Worm (Caenorhabditis elegans) whole organism, L4 larva: ENCODE measurements around the gene C29F5.1.

Experiments used
- D1046.2 ChIP-seq: fragments of 200-800 bp; sonication (Bioruptor generic); IDR thresholded peaks from 2 replicates; pipeline ENCODE4 v1.3.6; 2022; ENCODE audit warnings: missing genetic modification characterization, missing compliant biosample characterization
- F10B5.3 ChIP-seq: sonication (generic microtip); optimal IDR thresholded peaks from 2 replicates; lab custom pipeline; 2016; ENCODE audit warnings: mild to moderate bottlenecking, missing genetic modification characterization, missing compliant biosample characterization
- F37D6.2 ChIP-seq: sonication (generic microtip); optimal IDR thresholded peaks from 2 replicates; lab custom pipeline; 2016; ENCODE audit warnings: mild to moderate bottlenecking, missing genetic modification characterization, missing compliant biosample characterization
- Y105C5A.15 ChIP-seq: fragments of 200-800 bp; sonication (Bioruptor generic); IDR thresholded peaks from 2 replicates; pipeline ENCODE4 v1.3.6; 2022; ENCODE audit warnings: missing genetic modification characterization, missing compliant biosample characterization
- Y5F2A.4 ChIP-seq: fragments of 200-800 bp; sonication (Bioruptor generic); optimal IDR thresholded peaks from 2 replicates; lab custom pipeline; 2018; ENCODE audit warnings: mild to moderate bottlenecking, missing genetic modification characterization, missing compliant biosample characterization
- Y75B8A.6 ChIP-seq: fragments of 200-800 bp; sonication (Bioruptor generic); IDR thresholded peaks from 2 replicates; pipeline ENCODE4 v1.3.6; 2022; ENCODE audit warnings: missing genetic modification reagents, missing genetic modification characterization, missing compliant biosample characterization
- aha-1 ChIP-seq: fragments of 150-350 bp; peaks from one replicate; lab custom pipeline; 2014; ENCODE audit warnings: missing biosample characterization, missing genetic modification characterization
- arid-1 ChIP-seq: fragments of 200-800 bp; sonication (Bioruptor generic); conservative IDR thresholded peaks from 2 replicates; pipeline ENCODE4 v1.3.6; 2022; ENCODE audit warnings: missing genetic modification reagents, missing genetic modification characterization, missing compliant biosample characterization
- ceh-20 ChIP-seq: fragments of 200-800 bp; sonication (Bioruptor generic); IDR thresholded peaks from 2 replicates; pipeline ENCODE4 v1.3.6; 2022; ENCODE audit warnings: missing genetic modification reagents, missing genetic modification characterization, missing compliant biosample characterization
- ces-1 ChIP-seq: fragments of 150-350 bp; sonication (generic microtip); optimal IDR thresholded peaks from 4 replicates; lab custom pipeline; 2014; ENCODE audit warnings: missing biosample characterization, missing genetic modification reagents, missing genetic modification characterization
- daf-12 ChIP-seq: fragments of 150-350 bp; optimal IDR thresholded peaks from 2 replicates; lab custom pipeline; 2014; ENCODE audit warnings: missing biosample characterization, missing genetic modification reagents, missing genetic modification characterization
- daf-19 ChIP-seq: fragments of 200-800 bp; sonication (Bioruptor generic); conservative IDR thresholded peaks from 2 replicates; pipeline ENCODE4 v1.3.6; 2022; ENCODE audit warnings: missing genetic modification characterization, missing compliant biosample characterization
- dmd-6 ChIP-seq: fragments of 200-800 bp; sonication (Bioruptor generic); IDR thresholded peaks from 2 replicates; pipeline ENCODE4 v1.3.6; 2022; ENCODE audit warnings: missing genetic modification reagents, missing genetic modification characterization, missing compliant biosample characterization
- dmd-9 ChIP-seq: fragments of 200-800 bp; sonication (Bioruptor generic); IDR thresholded peaks from 2 replicates; pipeline ENCODE4 v1.3.6; 2022; ENCODE audit warnings: missing genetic modification reagents, missing genetic modification characterization, missing compliant biosample characterization
- egl-27 ChIP-seq: sonication (generic microtip); optimal IDR thresholded peaks from 3 replicates; lab custom pipeline; 2017; ENCODE audit warnings: missing biosample characterization, missing genetic modification reagents, missing genetic modification characterization
- egl-43 ChIP-seq: fragments of 200-800 bp; sonication (Bioruptor generic); IDR thresholded peaks from 2 replicates; pipeline ENCODE4 v1.3.6; 2022; ENCODE audit warnings: missing genetic modification reagents, missing genetic modification characterization, missing compliant biosample characterization
- hlh-11 ChIP-seq: fragments of 200-800 bp; sonication (Bioruptor generic); optimal IDR thresholded peaks from 2 replicates; lab custom pipeline; 2018; ENCODE audit warnings: mild to moderate bottlenecking, missing genetic modification characterization, missing compliant biosample characterization
- hlh-30 ChIP-seq: sonication (generic microtip); optimal IDR thresholded peaks from 2 replicates; lab custom pipeline; 2017; ENCODE audit warnings: antibody characterized with exemption, mild to moderate bottlenecking, missing genetic modification characterization, missing compliant biosample characterization; ENCODE audit not compliant: insufficient read depth
- jun-1 ChIP-seq: fragments of 150-350 bp; optimal IDR thresholded peaks from 2 replicates; lab custom pipeline; 2014; ENCODE audit warnings: missing biosample characterization, missing genetic modification reagents, missing genetic modification characterization
- lim-7 ChIP-seq: fragments of 200-800 bp; sonication (Bioruptor generic); IDR thresholded peaks from 2 replicates; pipeline ENCODE4 v1.3.6; 2022; ENCODE audit warnings: missing genetic modification characterization, missing compliant biosample characterization
- lin-1 ChIP-seq: fragments of 200-800 bp; sonication (Bioruptor generic); IDR thresholded peaks from 2 replicates; pipeline ENCODE4 v1.3.6; 2022; ENCODE audit warnings: missing genetic modification reagents, missing genetic modification characterization, missing compliant biosample characterization
- lin-29 ChIP-seq: fragments of 200-800 bp; sonication (Bioruptor generic); IDR thresholded peaks from 2 replicates; pipeline ENCODE4 v1.3.6; 2022; ENCODE audit warnings: missing genetic modification reagents, missing genetic modification characterization, missing compliant biosample characterization
- lin-39 ChIP-seq: fragments of 150-350 bp; optimal IDR thresholded peaks from 2 replicates; lab custom pipeline; 2014; ENCODE audit warnings: missing biosample characterization, missing genetic modification reagents, missing genetic modification characterization
- madf-5 ChIP-seq, 2 experiments: fragments of 200-800 bp; sonication (Bioruptor generic); IDR thresholded peaks; 2 replicates each; pipeline ENCODE4 v1.3.6; 2022; ENCODE audit warnings: missing compliant biosample characterization in 2 of 2, missing genetic modification characterization in 2 of 2
- madf-9 ChIP-seq: fragments of 200-800 bp; sonication (Bioruptor generic); conservative IDR thresholded peaks from 2 replicates; pipeline ENCODE4 v1.3.6; 2022; ENCODE audit warnings: missing genetic modification reagents, missing genetic modification characterization, missing compliant biosample characterization
- mep-1 ChIP-seq: fragments of 150-350 bp; sonication (generic microtip); optimal IDR thresholded peaks from 3 replicates; lab custom pipeline; 2014; ENCODE audit warnings: missing biosample characterization, missing genetic modification characterization
- mes-2 ChIP-seq: sonication (generic microtip); optimal IDR thresholded peaks from 2 replicates; lab custom pipeline; 2016; ENCODE audit warnings: missing genotype, mild to moderate bottlenecking, missing genetic modification characterization, missing compliant biosample characterization; ENCODE audit not compliant: poor library complexity, severe bottlenecking
- mxl-2 ChIP-seq: fragments of 200-800 bp; sonication (Bioruptor generic); conservative IDR thresholded peaks from 2 replicates; pipeline ENCODE4 v1.3.6; 2022; ENCODE audit warnings: missing genetic modification reagents, missing genetic modification characterization, missing compliant biosample characterization
- nhr-102 ChIP-seq: sonication (generic microtip); optimal IDR thresholded peaks from 2 replicates; lab custom pipeline; 2016; ENCODE audit warnings: mild to moderate bottlenecking, missing genetic modification characterization, moderate library complexity, missing compliant biosample characterization
- nhr-111 ChIP-seq: fragments of 200-800 bp; sonication (Bioruptor generic); optimal IDR thresholded peaks from 2 replicates; lab custom pipeline; 2018; ENCODE audit warnings: mild to moderate bottlenecking, missing genetic modification characterization, missing compliant biosample characterization
- nhr-41 ChIP-seq: fragments of 200-800 bp; sonication (Bioruptor generic); IDR thresholded peaks from 2 replicates; pipeline ENCODE4 v1.3.6; 2022; ENCODE audit warnings: missing genetic modification reagents, missing genetic modification characterization, missing compliant biosample characterization
- nhr-48 ChIP-seq: sonication (generic microtip); optimal IDR thresholded peaks from 2 replicates; lab custom pipeline; 2016; ENCODE audit warnings: mild to moderate bottlenecking, missing genetic modification characterization, missing compliant biosample characterization
- nhr-77 ChIP-seq: fragments of 150-350 bp; optimal IDR thresholded peaks from 2 replicates; lab custom pipeline; 2014; ENCODE audit warnings: missing biosample characterization, missing genetic modification characterization
- pha-4 ChIP-seq, 2 experiments: fragments of 150-350 bp in 1 of 2; fragments of 200-800 bp in 1 of 2; sonication (Bioruptor generic) in 1 of 2; IDR thresholded peaks in 1 of 2; optimal IDR thresholded peaks in 1 of 2; 2 replicates each; pipeline versions ENCODE4 v1.3.6 to Lab custom; 2014 to 2022; ENCODE audit warnings: missing genetic modification characterization in 2 of 2, missing genetic modification reagents in 2 of 2, missing biosample characterization in 1 of 2, missing compliant biosample characterization in 1 of 2
- php-3 ChIP-seq: fragments of 200-800 bp; sonication (Bioruptor generic); IDR thresholded peaks from 2 replicates; pipeline ENCODE4 v1.3.6; 2022; ENCODE audit warnings: missing genetic modification reagents, missing genetic modification characterization, missing compliant biosample characterization
- pqm-1 ChIP-seq: sonication (generic microtip); optimal IDR thresholded peaks from 2 replicates; lab custom pipeline; 2017; ENCODE audit warnings: missing biosample characterization, missing genetic modification characterization
- rbr-2 ChIP-seq: sonication (generic microtip); optimal IDR thresholded peaks from 2 replicates; lab custom pipeline; 2016; ENCODE audit warnings: missing genotype, missing genetic modification characterization, missing compliant biosample characterization
- sdz-12 ChIP-seq: fragments of 200-800 bp; sonication (Bioruptor generic); optimal IDR thresholded peaks from 2 replicates; lab custom pipeline; 2018; ENCODE audit warnings: mild to moderate bottlenecking, missing genetic modification characterization, missing compliant biosample characterization
- snpc-1.2 ChIP-seq: fragments of 200-800 bp; sonication (Bioruptor generic); IDR thresholded peaks from 2 replicates; pipeline ENCODE4 v1.3.6; 2022; ENCODE audit warnings: missing genetic modification reagents, missing genetic modification characterization, missing compliant biosample characterization
- tag-97 ChIP-seq: fragments of 200-800 bp; sonication (Bioruptor generic); IDR thresholded peaks from 2 replicates; pipeline ENCODE4 v1.3.6; 2022; ENCODE audit warnings: missing genetic modification characterization, missing compliant biosample characterization
- tra-1 ChIP-seq: fragments of 200-800 bp; sonication (Bioruptor generic); IDR thresholded peaks from 2 replicates; pipeline ENCODE4 v1.3.6; 2022; ENCODE audit warnings: missing genetic modification reagents, missing genetic modification characterization, missing compliant biosample characterization
- unc-62 ChIP-seq, 3 experiments: fragments of 150-350 bp in 1 of 3; sonication (generic microtip); optimal IDR thresholded peaks in 2 of 3; peaks in 1 of 3; 1 replicate in 1 of 3; 2 replicates in 2 of 3; lab custom pipeline; 2014 to 2017; ENCODE audit warnings: missing biosample characterization in 3 of 3, missing genetic modification characterization in 3 of 3, missing genetic modification reagents in 3 of 3, missing genotype in 1 of 3
- vab-7 ChIP-seq: fragments of 200-800 bp; sonication (Bioruptor generic); IDR thresholded peaks from 2 replicates; pipeline ENCODE4 v1.3.6; 2022; ENCODE audit warnings: missing genetic modification reagents, missing genetic modification characterization, missing compliant biosample characterization
- zfp-2 ChIP-seq: sonication (generic microtip); optimal IDR thresholded peaks from 2 replicates; lab custom pipeline; 2016; ENCODE audit warnings: mild to moderate bottlenecking, missing genetic modification characterization, missing compliant biosample characterization
- zfp-3 ChIP-seq: fragments of 200-800 bp; sonication (Bioruptor generic); conservative IDR thresholded peaks from 2 replicates; pipeline ENCODE4 v1.3.6; 2022; ENCODE audit warnings: missing genetic modification reagents, missing genetic modification characterization, missing compliant biosample characterization

C29F5.1 gene

DNA sequence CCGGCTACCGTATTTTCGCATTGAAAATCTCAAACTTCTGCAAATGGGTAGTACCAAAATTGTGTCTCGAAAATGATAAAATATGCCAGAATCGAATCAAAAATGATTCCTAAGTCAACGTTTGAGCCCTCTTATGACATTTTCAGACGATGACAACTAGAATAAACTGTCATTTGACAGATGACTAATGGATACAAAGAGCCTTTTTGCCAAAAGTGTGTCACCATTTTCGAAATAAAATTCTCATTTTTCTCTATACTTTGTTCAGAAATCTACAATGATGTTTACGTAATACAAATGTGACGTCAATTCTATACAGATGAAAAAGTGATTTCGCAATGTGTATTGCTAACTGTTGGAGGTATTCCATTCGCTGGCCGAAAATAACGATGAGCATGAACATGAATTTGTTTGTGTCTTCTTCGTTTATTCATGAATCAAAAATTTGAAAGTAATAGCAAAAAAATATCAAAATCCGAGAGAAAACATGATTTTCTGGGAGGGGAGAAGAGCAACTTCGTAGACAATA is 43.3 kb downstream of the C29F5.1 start (continued):
- TF ChIP-seq arid-1 (GFP tag; lab: Robert Waterston, UW) (peak; percentile 56; the same call in 1 of the 2 replicates), tag-97 (GFP tag; lab: Robert Waterston, UW) (no peak), jun-1 (no peak), ces-1 (GFP tag; lab: Kevin White, UChicago) (no peak), egl-27 (no peak), dmd-6 (peak; percentile 47; the same call in 1 of the 2 replicates), lin-39 (tag; lab: Kevin White, UChicago) (no peak), pha-4 (GFP tag; IDR thresholded peaks at IDR 0.05; lab: Robert Waterston, UW) (peak; percentile 74; the same call in 1 of the 2 replicates), pha-4 (tag; optimal IDR thresholded peaks at IDR 0.05; lab: Kevin White, UChicago) (peak; percentile 7), egl-43 (GFP tag; lab: Robert Waterston, UW) (peak; percentile 29; the same call in 1 of the 2 replicates), lim-7 (peak; percentile 53; the same call in 1 of the 2 replicates), hlh-11 (peak; percentile 61), php-3 (GFP tag; lab: Robert Waterston, UW) (peak; percentile 74), nhr-48 (tag; lab: Kevin White, UChicago) (peak; percentile 14), Y105C5A.15 (GFP tag; lab: Robert Waterston, UW) (no peak), sdz-12 (GFP tag; lab: Kevin White, UChicago) (peak; percentile 71), unc-62 (GFP tag; optimal IDR thresholded peaks at IDR 0.05 in 1 of 2; lab: Kevin White, UChicago) (peak in 1 of 2 experiments; percentile 80), unc-62 (tag; optimal IDR thresholded peaks at IDR 0.05; lab: Kevin White, UChicago) (peak; percentile 34), nhr-111 (GFP tag; lab: Kevin White, UChicago) (no peak), Y75B8A.6 (GFP tag; lab: Robert Waterston, UW) (peak; percentile 54; the same call in 1 of the 2 replicates), Y5F2A.4 (GFP tag; lab: Kevin White, UChicago) (peak; percentile 57), nhr-41 (GFP tag; lab: Robert Waterston, UW) (no peak), vab-7 (GFP tag; lab: Robert Waterston, UW) (peak; percentile 51), zfp-2 (no peak), rbr-2 (tag; lab: Kevin White, UChicago) (peak; percentile 4), dmd-9 (GFP tag; lab: Robert Waterston, UW) (peak; percentile 61; the same call in 1 of the 2 replicates), D1046.2 (GFP tag; lab: Robert Waterston, UW) (no peak; the same call in 1 of the 2 replicates), mxl-2 (GFP tag; lab: Robert Waterston, UW) (no peak), hlh-30 (tag; lab: Kevin White, UChicago) (peak; percentile 61), daf-12 (tag; lab: Kevin White, UChicago) (no peak), pqm-1 (no peak)
- TF ChIP-seq, all 104 proteins: peak for 58

DNA sequence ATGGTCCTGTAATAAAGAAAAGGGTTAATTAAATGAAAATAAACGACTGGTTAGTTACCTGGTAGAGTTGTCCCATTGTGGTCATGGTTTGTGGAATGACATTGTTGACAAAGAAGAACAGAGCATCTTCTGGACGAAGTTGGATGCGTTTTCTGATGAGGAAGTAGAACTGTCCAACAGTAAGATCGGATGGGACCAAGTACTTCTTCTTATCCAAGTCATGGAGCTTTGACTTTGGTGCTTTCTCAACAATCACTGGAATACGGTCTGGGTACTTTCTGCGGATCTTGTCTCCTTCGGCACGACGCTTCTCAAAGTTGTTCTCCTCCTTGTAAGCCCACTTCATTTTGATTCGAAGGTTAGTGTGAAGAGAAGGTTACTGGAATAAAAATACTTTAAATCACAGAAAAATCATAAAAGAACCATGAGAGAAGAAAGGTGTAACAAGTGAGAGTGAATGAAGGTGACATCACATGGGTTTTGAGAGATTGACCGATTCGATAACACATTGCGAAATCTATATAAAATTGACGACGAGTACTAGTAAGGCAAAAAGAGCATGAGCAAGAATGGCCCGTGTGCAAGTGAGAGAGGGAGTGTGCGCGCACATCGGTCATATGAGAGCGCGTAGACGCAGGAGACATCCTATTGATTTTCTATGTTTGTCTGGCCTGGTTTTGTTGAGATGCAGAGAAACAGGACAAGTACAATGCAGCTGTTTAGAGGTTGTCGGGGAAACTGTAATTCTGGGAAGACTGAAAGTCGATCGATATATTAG is 44.2 kb downstream of the C29F5.1 start, which contains the start of gene lgg-1:
lgg-1 (minus strand) TSS at position 379 of the 778 bp plus-strand sequence.
- TF ChIP-seq F10B5.3 (tag; lab: Kevin White, UChicago) (no peak), nhr-102 (peak; percentile 12), mes-2 (peak; percentile 41), nhr-77 (tag; lab: Kevin White, UChicago) (peak; percentile 33), dmd-9 (GFP tag; lab: Robert Waterston, UW) (no peak), F37D6.2 (tag; lab: Kevin White, UChicago) (peak; percentile 36), dmd-6 (peak; percentile 56), mep-1 (tag; lab: Kevin White, UChicago) (peak; percentile 50), zfp-3 (GFP tag; lab: Robert Waterston, UW) (peak; percentile 89), daf-19 (GFP tag; lab: Robert Waterston, UW) (peak; percentile 65; the same call in 1 of the 2 replicates), tra-1 (GFP tag; lab: Robert Waterston, UW) (no peak; the same call in 1 of the 2 replicates), lin-1 (0 out of 2 replicates have a peak, but pooled peaks have one; percentile 8), madf-5 (GFP tag; IDR thresholded peaks at IDR 0.05; lab: Robert Waterston, UW) (0 out of 4 replicates have a peak, but pooled peaks of 1 of the 2 experiments have one; percentile 3), madf-9 (GFP tag; lab: Robert Waterston, UW) (peak; percentile 2; the same call in 1 of the 2 replicates), aha-1 (tag; lab: Kevin White, UChicago) (peak; percentile 96), ceh-20 (peak; percentile 60; the same call in 1 of the 2 replicates), lin-29 (0 out of 2 replicates have a peak, but pooled peaks have one; percentile 26), snpc-1.2 (GFP tag; lab: Robert Waterston, UW) (peak; percentile 61), D1046.2 (GFP tag; lab: Robert Waterston, UW) (no peak)
